Worm (Caenorhabditis elegans): ENCODE results near the gene srbc-43.

DNA sequence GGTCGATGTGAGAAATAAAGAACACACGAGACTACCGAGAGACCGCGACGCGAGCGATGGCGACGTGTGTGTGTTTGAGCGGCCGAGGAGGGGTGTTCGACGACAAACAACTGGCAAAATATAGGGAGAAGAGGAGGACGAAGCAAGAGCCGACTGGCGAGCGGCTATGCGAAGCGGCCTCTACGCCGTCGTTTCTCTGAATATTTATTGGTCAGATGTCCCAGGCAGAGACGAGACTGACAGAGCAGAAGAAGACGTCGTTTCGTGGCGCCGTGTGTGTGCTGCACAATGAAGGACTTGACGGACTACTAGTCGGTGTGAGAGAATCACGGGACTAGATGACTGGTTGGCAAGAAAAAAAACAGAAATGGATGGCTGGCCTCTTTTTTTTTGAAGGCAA is 28.8 kb upstream of the srbc-43 start:
- TF ChIP-seq snpc-4 (tag; optimal IDR thresholded peaks at IDR 0.05) (no peak), nhr-12 (tag; optimal IDR thresholded peaks at IDR 0.05) (no peak), lin-13 (tag; optimal IDR thresholded peaks at IDR 0.05) (no peak), unc-62 (GFP tag; optimal IDR thresholded peaks at IDR 0.05) (no peak), nhr-237 (tag; optimal IDR thresholded peaks at IDR 0.05) (no peak), unc-39 (tag; optimal IDR thresholded peaks at IDR 0.05) (no peak)
